Worm (Caenorhabditis elegans) whole organism, L1 larva: ENCODE data around the gene sbds-1.

Experiments
- C16A3.4 ChIP-seq: fragments of 150-350 bp; optimal IDR thresholded peaks from 2 replicates; lab custom pipeline; 2014; ENCODE audit warnings: missing biosample characterization, missing genetic modification characterization
- C34B4.2 ChIP-seq: sonication (generic microtip); optimal IDR thresholded peaks from 2 replicates; lab custom pipeline; 2017; ENCODE audit warnings: mild to moderate bottlenecking, missing genetic modification characterization, missing compliant biosample characterization
- F16B12.6 ChIP-seq: fragments of 150-350 bp; optimal IDR thresholded peaks from 2 replicates; lab custom pipeline; 2014; ENCODE audit warnings: missing biosample characterization, missing genetic modification characterization
- aly-2 ChIP-seq: fragments of 150-350 bp; optimal IDR thresholded peaks from 2 replicates; lab custom pipeline; 2014; ENCODE audit warnings: missing biosample characterization, missing genetic modification characterization
- ama-1 ChIP-seq: fragments of 150-350 bp; optimal IDR thresholded peaks from 2 replicates; lab custom pipeline; 2014
- ceh-8 ChIP-seq: fragments of 200-800 bp; sonication (Bioruptor generic); optimal IDR thresholded peaks from 2 replicates; lab custom pipeline; 2018; ENCODE audit warnings: mild to moderate bottlenecking, missing genetic modification characterization, moderate library complexity, missing compliant biosample characterization
- ceh-90 ChIP-seq: sonication (generic microtip); optimal IDR thresholded peaks from 2 replicates; lab custom pipeline; 2016; ENCODE audit warnings: missing genetic modification characterization, missing compliant biosample characterization
- efl-1 ChIP-seq, 4 experiments: fragments of 150-350 bp; optimal IDR thresholded peaks in 3 of 4; peaks in 1 of 4; 1 replicate in 1 of 4; 2 replicates in 3 of 4; lab custom pipeline; 2014; ENCODE audit warnings: missing biosample characterization in 2 of 4, missing genetic modification characterization in 2 of 4, missing genetic modification reagents in 2 of 4
- egl-13 ChIP-seq: sonication (generic microtip); optimal IDR thresholded peaks from 2 replicates; lab custom pipeline; 2016; ENCODE audit warnings: missing genotype, missing genetic modification reagents, missing genetic modification characterization, missing compliant biosample characterization
- elt-3 ChIP-seq, 6 experiments: fragments of 150-350 bp in 1 of 6; sonication (generic microtip); optimal IDR thresholded peaks; 2 replicates each; lab custom pipeline; 2017 to 2018; ENCODE audit warnings: missing biosample characterization in 6 of 6, missing genetic modification characterization in 6 of 6, inconsistent platforms in 1 of 6
- fkh-10 ChIP-seq: sonication (generic microtip); optimal IDR thresholded peaks from 2 replicates; lab custom pipeline; 2017; ENCODE audit warnings: missing biosample characterization, missing genetic modification reagents, missing genetic modification characterization
- fos-1 ChIP-seq: fragments of 150-350 bp; optimal IDR thresholded peaks from 2 replicates; lab custom pipeline; 2014; ENCODE audit warnings: missing biosample characterization, missing genetic modification characterization
- grh-1 ChIP-seq: fragments of 200-800 bp; sonication (Bioruptor generic); IDR thresholded peaks from 2 replicates; pipeline ENCODE4 v1.3.6; 2022; ENCODE audit warnings: missing genetic modification reagents, missing genetic modification characterization, missing compliant biosample characterization
- hlh-17 ChIP-seq: fragments of 200-800 bp; sonication (Bioruptor generic); optimal IDR thresholded peaks from 2 replicates; lab custom pipeline; 2018; ENCODE audit warnings: missing genetic modification characterization, mild to moderate bottlenecking, missing compliant biosample characterization, moderate library complexity, borderline replicate concordance
- hlh-4 ChIP-seq: sonication (generic microtip); optimal IDR thresholded peaks from 2 replicates; lab custom pipeline; 2016; ENCODE audit warnings: mild to moderate bottlenecking, missing genetic modification characterization, missing compliant biosample characterization
- hpl-2 ChIP-seq: fragments of 150-350 bp; optimal IDR thresholded peaks from 2 replicates; lab custom pipeline; 2014; ENCODE audit warnings: missing biosample characterization, missing genetic modification reagents, missing genetic modification characterization
- irx-1 ChIP-seq: sonication (generic microtip); optimal IDR thresholded peaks from 2 replicates; lab custom pipeline; 2016; ENCODE audit warnings: missing genetic modification characterization, missing compliant biosample characterization
- jun-1 ChIP-seq: fragments of 150-350 bp; optimal IDR thresholded peaks from 2 replicates; lab custom pipeline; 2014; ENCODE audit warnings: missing biosample characterization, missing genetic modification reagents, missing genetic modification characterization
- lin-14 ChIP-seq: fragments of 200-800 bp; sonication (Bioruptor generic); optimal IDR thresholded peaks from 2 replicates; lab custom pipeline; 2018; ENCODE audit warnings: mild to moderate bottlenecking, missing genetic modification characterization, moderate library complexity, missing compliant biosample characterization
- lin-15B ChIP-seq: fragments of 150-350 bp; sonication (generic microtip); optimal IDR thresholded peaks from 3 replicates; lab custom pipeline; 2014; ENCODE audit warnings: missing biosample characterization, missing genetic modification characterization
- lin-35 ChIP-seq, 2 experiments: fragments of 150-350 bp; optimal IDR thresholded peaks; 2 replicates each; lab custom pipeline; 2014; ENCODE audit warnings: missing biosample characterization in 2 of 2, missing genetic modification characterization in 2 of 2, missing genetic modification reagents in 2 of 2
- mab-9 ChIP-seq: fragments of 200-800 bp; sonication (Bioruptor generic); IDR thresholded peaks from 2 replicates; pipeline ENCODE4 v1.3.6; 2022; ENCODE audit warnings: missing genetic modification reagents, missing genetic modification characterization, missing compliant biosample characterization
- mef-2 ChIP-seq: fragments of 150-350 bp; optimal IDR thresholded peaks from 2 replicates; lab custom pipeline; 2014; ENCODE audit warnings: missing biosample characterization, missing genetic modification characterization
- nhr-12 ChIP-seq: sonication (generic microtip); optimal IDR thresholded peaks from 2 replicates; lab custom pipeline; 2017; ENCODE audit warnings: missing biosample characterization, missing genetic modification characterization
- nhr-20 ChIP-seq: sonication (generic microtip); optimal IDR thresholded peaks from 2 replicates; lab custom pipeline; 2016; ENCODE audit warnings: mild to moderate bottlenecking, missing genetic modification characterization, missing compliant biosample characterization
- nhr-28 ChIP-seq: fragments of 150-350 bp; optimal IDR thresholded peaks from 2 replicates; lab custom pipeline; 2014; ENCODE audit warnings: missing biosample characterization, missing genetic modification characterization
- nhr-47 ChIP-seq: sonication (generic microtip); optimal IDR thresholded peaks from 2 replicates; lab custom pipeline; 2016; ENCODE audit warnings: mild to moderate bottlenecking, missing genetic modification characterization, moderate library complexity, missing compliant biosample characterization
- nhr-71 ChIP-seq: sonication (generic microtip); optimal IDR thresholded peaks from 2 replicates; lab custom pipeline; 2016; ENCODE audit warnings: mild to moderate bottlenecking, missing genetic modification characterization, moderate library complexity, missing compliant biosample characterization
- nhr-84 ChIP-seq: sonication (generic microtip); optimal IDR thresholded peaks from 2 replicates; lab custom pipeline; 2017; ENCODE audit warnings: missing biosample characterization, missing genetic modification characterization
- nhr-85 ChIP-seq: sonication (generic microtip); peaks from one replicate; lab custom pipeline; 2016; ENCODE audit warnings: missing genetic modification characterization, inconsistent platforms, missing compliant biosample characterization
- nhr-90 ChIP-seq: sonication (generic microtip); optimal IDR thresholded peaks from 2 replicates; lab custom pipeline; 2016; ENCODE audit warnings: mild to moderate bottlenecking, missing genetic modification characterization, missing compliant biosample characterization; ENCODE audit not compliant: poor library complexity
- pag-3 ChIP-seq: sonication (generic microtip); optimal IDR thresholded peaks from 2 replicates; lab custom pipeline; 2017; ENCODE audit warnings: missing genetic modification characterization, mild to moderate bottlenecking, missing compliant biosample characterization, antibody characterized with exemption, borderline replicate concordance; ENCODE audit not compliant: insufficient read depth
- pax-3 ChIP-seq: fragments of 200-800 bp; sonication (Bioruptor generic); optimal IDR thresholded peaks from 2 replicates; lab custom pipeline; 2018; ENCODE audit warnings: mild to moderate bottlenecking, missing genetic modification characterization, moderate library complexity, missing compliant biosample characterization
- pqm-1 ChIP-seq: sonication (generic microtip); optimal IDR thresholded peaks from 3 replicates; lab custom pipeline; 2017; ENCODE audit warnings: missing biosample characterization, missing genetic modification characterization
- rnt-1 ChIP-seq: sonication (generic microtip); optimal IDR thresholded peaks from 2 replicates; lab custom pipeline; 2016; ENCODE audit warnings: mild to moderate bottlenecking, missing genetic modification characterization, moderate library complexity, missing compliant biosample characterization
- skn-1 ChIP-seq: fragments of 150-350 bp; optimal IDR thresholded peaks from 2 replicates; lab custom pipeline; 2014; ENCODE audit warnings: missing biosample characterization, missing genetic modification characterization
- snu-23 ChIP-seq: sonication (generic microtip); optimal IDR thresholded peaks from 2 replicates; lab custom pipeline; 2016; ENCODE audit warnings: missing genetic modification characterization, missing compliant biosample characterization
- sup-37 ChIP-seq: fragments of 200-800 bp; sonication (Bioruptor generic); optimal IDR thresholded peaks from 2 replicates; lab custom pipeline; 2018; ENCODE audit warnings: mild to moderate bottlenecking, missing genetic modification characterization, missing compliant biosample characterization
- swsn-7 ChIP-seq: sonication (generic microtip); optimal IDR thresholded peaks from 2 replicates; lab custom pipeline; 2016; ENCODE audit warnings: missing genetic modification characterization, missing compliant biosample characterization
- tbx-2 ChIP-seq: sonication (generic microtip); optimal IDR thresholded peaks from 2 replicates; lab custom pipeline; 2016; ENCODE audit warnings: missing genetic modification characterization, missing compliant biosample characterization
- tlp-1 ChIP-seq: fragments of 150-350 bp; optimal IDR thresholded peaks from 2 replicates; lab custom pipeline; 2014; ENCODE audit warnings: missing biosample characterization, missing genetic modification characterization
- unc-130 ChIP-seq: fragments of 150-350 bp; optimal IDR thresholded peaks from 2 replicates; lab custom pipeline; 2017; ENCODE audit warnings: missing biosample characterization, missing genetic modification characterization, inconsistent platforms
- unc-30 ChIP-seq: sonication (generic microtip); optimal IDR thresholded peaks from 2 replicates; lab custom pipeline; 2017; ENCODE audit warnings: missing biosample characterization, missing genetic modification characterization
- unc-62 ChIP-seq: fragments of 150-350 bp; optimal IDR thresholded peaks from 2 replicates; lab custom pipeline; 2014; ENCODE audit warnings: missing biosample characterization, missing genetic modification reagents, missing genetic modification characterization
- unc-98 ChIP-seq: fragments of 200-800 bp; sonication (Bioruptor generic); IDR thresholded peaks from 2 replicates; pipeline ENCODE4 v1.3.6; 2022; ENCODE audit warnings: missing genetic modification characterization, missing compliant biosample characterization
- ztf-11 ChIP-seq, 2 experiments: sonication (generic microtip); optimal IDR thresholded peaks; 2 replicates each; lab custom pipeline; 2016 to 2017; ENCODE audit warnings: missing genetic modification characterization in 2 of 2, missing biosample characterization in 1 of 2, missing compliant biosample characterization in 1 of 2

sbds-1 gene

ce11 chrIII:668303-668893 is 30.2 kb upstream of the sbds-1 start, which contains the start of gene W02B3.3 (continued):
- TF ChIP-seq irx-1 (tag; lab: Kevin White, UChicago) = peak; percentile 47
- TF ChIP-seq rnt-1 (tag; lab: Kevin White, UChicago) = peak; percentile 53
- peak; percentile 55 for TF ChIP-seq fos-1 (tag; lab: Kevin White, UChicago)
- no peak for TF ChIP-seq unc-98 (GFP tag; lab: Robert Waterston, UW)

ce11 chrIII:665173-665757 is 27.0 kb upstream of the sbds-1 start, which contains the start of gene C09F5.3:
Gene C09F5.3, minus strand, starts transcription at chrIII:665266.
- no peak for TF ChIP-seq ztf-11 (tag; optimal IDR thresholded peaks at IDR 0.05; lab: Kevin White, UChicago)
- TF ChIP-seq rnt-1 (tag; lab: Kevin White, UChicago) = no peak
- TF ChIP-seq lin-14 = no peak
- no peak for TF ChIP-seq nhr-47 (tag; lab: Kevin White, UChicago)
- no peak for TF ChIP-seq F16B12.6
- no peak for TF ChIP-seq grh-1 (GFP tag; lab: Robert Waterston, UW)
- no peak for TF ChIP-seq elt-3 (tag; optimal IDR thresholded peaks at IDR 0.05; lab: Kevin White, UChicago)
- TF ChIP-seq tlp-1 (tag; lab: Kevin White, UChicago) = no peak
- TF ChIP-seq nhr-90 (tag; lab: Kevin White, UChicago) = no peak
- TF ChIP-seq egl-13 (tag; lab: Kevin White, UChicago) = no peak
- no peak for TF ChIP-seq nhr-12 (tag; lab: Kevin White, UChicago)
- no peak for TF ChIP-seq jun-1
- no peak for TF ChIP-seq hpl-2 (GFP tag; lab: Kevin White, UChicago)
- no peak for TF ChIP-seq hlh-4 (tag; lab: Kevin White, UChicago)
- no peak for TF ChIP-seq unc-130 (tag; lab: Kevin White, UChicago)

ce11 chrIII:658357-658756 is 20.1 kb upstream of the sbds-1 start, which contains the start of gene C09F5.1:
Gene C09F5.1, plus strand, starts transcription at chrIII:658709.
- TF ChIP-seq hlh-17 (GFP tag; lab: Kevin White, UChicago) (no peak), lin-35 (GFP tag; optimal IDR thresholded peaks at IDR 0.05; lab: Kevin White, UChicago) (peak in 1 of 2 experiments; percentile 37), ceh-8 (GFP tag; lab: Kevin White, UChicago) (no peak), pag-3 (tag; lab: Kevin White, UChicago) (no peak), sup-37 (no peak), nhr-20 (tag; lab: Kevin White, UChicago) (peak; percentile 18), nhr-28 (tag; lab: Kevin White, UChicago) (no peak), swsn-7 (no peak), tlp-1 (tag; lab: Kevin White, UChicago) (no peak), nhr-85 (tag; lab: Kevin White, UChicago) (peak; percentile 60), snu-23 (GFP tag; lab: Kevin White, UChicago) (peak; percentile 52), aly-2 (tag; lab: Kevin White, UChicago) (no peak), tbx-2 (no peak), ama-1 (lab: Kevin White, UChicago) (no peak), unc-30 (tag; lab: Kevin White, UChicago) (no peak), unc-62 (GFP tag; lab: Kevin White, UChicago) (no peak), skn-1 (tag; lab: Kevin White, UChicago) (no peak), irx-1 (tag; lab: Kevin White, UChicago) (no peak), hlh-4 (tag; lab: Kevin White, UChicago) (no peak), C16A3.4 (peak; percentile 24), lin-15B (tag; lab: Kevin White, UChicago) (no peak), nhr-84 (no peak), fkh-10 (GFP tag; lab: Kevin White, UChicago) (no peak), grh-1 (GFP tag; lab: Robert Waterston, UW) (peak; percentile 81), unc-98 (GFP tag; lab: Robert Waterston, UW) (no peak), mab-9 (GFP tag; lab: Robert Waterston, UW) (no peak), lin-14 (peak; percentile 62), C34B4.2 (no peak), efl-1 (optimal IDR thresholded peaks at IDR 0.05; lab: Kevin White, UChicago) (no peak), efl-1 (GFP tag; optimal IDR thresholded peaks at IDR 0.05 in 1 of 2; lab: Kevin White, UChicago) (peak in 1 of 2 experiments; percentile 45), nhr-47 (tag; lab: Kevin White, UChicago) (peak; percentile 1), pax-3 (tag; lab: Kevin White, UChicago) (no peak), pqm-1 (tag; lab: Kevin White, UChicago) (no peak), ceh-90 (tag; lab: Kevin White, UChicago) (no peak), mef-2 (tag; lab: Kevin White, UChicago) (no peak), nhr-71 (tag; lab: Kevin White, UChicago) (peak; percentile 15), hpl-2 (GFP tag; lab: Kevin White, UChicago) (no peak)
